Worm (Caenorhabditis elegans) whole organism, L1 larva: ENCODE results near the gene adbp-1.

Experiments used
- F16B12.6 ChIP-seq: fragments of 150-350 bp; optimal IDR thresholded peaks from 2 replicates; lab custom pipeline; 2014; ENCODE audit warnings: missing biosample characterization, missing genetic modification characterization
- elt-2 ChIP-seq: sonication (generic microtip); optimal IDR thresholded peaks from 2 replicates; lab custom pipeline; 2016; ENCODE audit warnings: missing genetic modification characterization, mild to moderate bottlenecking, inconsistent platforms, missing compliant biosample characterization, missing genetic modification reagents
- lin-15B ChIP-seq: fragments of 150-350 bp; sonication (generic microtip); optimal IDR thresholded peaks from 3 replicates; lab custom pipeline; 2014; ENCODE audit warnings: missing biosample characterization, missing genetic modification characterization
- mep-1 ChIP-seq: fragments of 150-350 bp; optimal IDR thresholded peaks from 2 replicates; lab custom pipeline; 2014; ENCODE audit warnings: missing biosample characterization, missing genetic modification characterization
- nhr-237 ChIP-seq: fragments of 150-350 bp; optimal IDR thresholded peaks from 2 replicates; lab custom pipeline; 2014; ENCODE audit warnings: missing biosample characterization, missing genetic modification characterization
- pqm-1 ChIP-seq: sonication (generic microtip); optimal IDR thresholded peaks from 3 replicates; lab custom pipeline; 2017; ENCODE audit warnings: missing biosample characterization, missing genetic modification characterization
- skn-1 ChIP-seq: fragments of 150-350 bp; optimal IDR thresholded peaks from 2 replicates; lab custom pipeline; 2014; ENCODE audit warnings: missing biosample characterization, missing genetic modification characterization
- snpc-4 ChIP-seq: fragments of 150-350 bp; optimal IDR thresholded peaks from 2 replicates; lab custom pipeline; 2014; ENCODE audit warnings: missing biosample characterization, missing genetic modification characterization
- swsn-7 ChIP-seq: sonication (generic microtip); optimal IDR thresholded peaks from 2 replicates; lab custom pipeline; 2016; ENCODE audit warnings: missing genetic modification characterization, missing compliant biosample characterization

DNA sequence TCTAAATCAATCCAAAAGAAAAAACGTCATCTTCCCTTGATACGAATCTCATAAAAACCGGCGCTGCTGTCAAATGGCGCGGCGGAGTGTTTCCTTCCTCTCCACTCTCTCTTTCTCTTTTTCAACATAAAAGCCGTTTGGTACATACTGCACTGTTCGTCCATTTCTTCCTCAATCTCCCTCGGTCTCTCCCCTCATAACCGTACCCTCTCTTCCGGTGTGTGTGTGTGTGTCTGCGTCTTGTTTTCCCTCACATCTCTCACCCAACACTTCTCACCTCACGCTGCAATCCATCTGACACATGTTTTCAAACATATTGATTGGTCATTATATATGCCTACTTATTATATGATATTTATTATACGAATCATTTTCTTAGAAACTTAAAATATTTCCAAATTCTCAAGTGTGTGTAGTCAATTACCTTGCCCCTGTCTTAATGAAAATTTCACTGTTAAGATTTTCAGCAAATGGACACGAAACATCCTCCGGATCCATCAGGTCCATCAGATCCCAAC, 20.5 kb downstream of the adbp-1 start, which contains the start of the genes aars-1 and rga-1:
- TF ChIP-seq mep-1 (tag; lab: Kevin White, UChicago) (peak; percentile 76), elt-2 (tag; lab: Kevin White, UChicago) (peak; percentile 8), skn-1 (tag; lab: Kevin White, UChicago) (peak; percentile 14), nhr-237 (no peak), snpc-4 (tag; lab: Kevin White, UChicago) (peak; percentile 8), lin-15B (tag; lab: Kevin White, UChicago) (no peak), F16B12.6 (tag; lab: Kevin White, UChicago) (no peak), swsn-7 (tag; lab: Kevin White, UChicago) (peak; percentile 24), pqm-1 (tag; lab: Kevin White, UChicago) (no peak)
